Worm (Caenorhabditis elegans) whole organism, L1 larva: ENCODE data around the gene ugt-58.

Experiments used
- C04F5.9 ChIP-seq: sonication (generic microtip); optimal IDR thresholded peaks from 2 replicates; lab custom pipeline; 2016; ENCODE audit warnings: missing genetic modification characterization, missing compliant biosample characterization
- C16A3.4 ChIP-seq: fragments of 150-350 bp; optimal IDR thresholded peaks from 2 replicates; lab custom pipeline; 2014; ENCODE audit warnings: missing biosample characterization, missing genetic modification characterization
- C34B4.2 ChIP-seq: sonication (generic microtip); optimal IDR thresholded peaks from 2 replicates; lab custom pipeline; 2017; ENCODE audit warnings: mild to moderate bottlenecking, missing genetic modification characterization, missing compliant biosample characterization
- F16B12.6 ChIP-seq: fragments of 150-350 bp; optimal IDR thresholded peaks from 2 replicates; lab custom pipeline; 2014; ENCODE audit warnings: missing biosample characterization, missing genetic modification characterization
- Y116A8C.19 ChIP-seq: sonication (generic microtip); optimal IDR thresholded peaks from 2 replicates; lab custom pipeline; 2016; ENCODE audit warnings: missing compliant biosample characterization, missing genetic modification characterization, borderline replicate concordance
- aha-1 ChIP-seq: fragments of 150-350 bp; optimal IDR thresholded peaks from 2 replicates; lab custom pipeline; 2014; ENCODE audit warnings: missing biosample characterization, missing genetic modification characterization
- alr-1 ChIP-seq: fragments of 200-800 bp; sonication (Bioruptor generic); optimal IDR thresholded peaks from 2 replicates; lab custom pipeline; 2018; ENCODE audit warnings: borderline replicate concordance, mild to moderate bottlenecking, missing genetic modification characterization, missing compliant biosample characterization
- blmp-1 ChIP-seq: fragments of 150-350 bp; optimal IDR thresholded peaks from 2 replicates; lab custom pipeline; 2014; ENCODE audit warnings: missing biosample characterization, missing genetic modification characterization
- ceh-8 ChIP-seq: fragments of 200-800 bp; sonication (Bioruptor generic); optimal IDR thresholded peaks from 2 replicates; lab custom pipeline; 2018; ENCODE audit warnings: mild to moderate bottlenecking, missing genetic modification characterization, moderate library complexity, missing compliant biosample characterization
- ceh-88 ChIP-seq: fragments of 200-800 bp; sonication (Bioruptor generic); IDR thresholded peaks from 2 replicates; pipeline ENCODE4 v1.3.6; 2022; ENCODE audit warnings: missing genetic modification characterization, missing compliant biosample characterization
- ceh-90 ChIP-seq: sonication (generic microtip); optimal IDR thresholded peaks from 2 replicates; lab custom pipeline; 2016; ENCODE audit warnings: missing genetic modification characterization, missing compliant biosample characterization
- ces-1 ChIP-seq: fragments of 150-350 bp; optimal IDR thresholded peaks from 2 replicates; lab custom pipeline; 2014; ENCODE audit warnings: missing biosample characterization, missing genetic modification reagents, missing genetic modification characterization
- efl-1 ChIP-seq, 4 experiments: fragments of 150-350 bp; optimal IDR thresholded peaks in 3 of 4; peaks in 1 of 4; 1 replicate in 1 of 4; 2 replicates in 3 of 4; lab custom pipeline; 2014; ENCODE audit warnings: missing biosample characterization in 2 of 4, missing genetic modification characterization in 2 of 4, missing genetic modification reagents in 2 of 4
- efl-3 ChIP-seq: fragments of 200-800 bp; sonication (Bioruptor generic); optimal IDR thresholded peaks from 2 replicates; lab custom pipeline; 2018; ENCODE audit warnings: mild to moderate bottlenecking, missing genetic modification characterization, missing compliant biosample characterization
- egl-13 ChIP-seq: sonication (generic microtip); optimal IDR thresholded peaks from 2 replicates; lab custom pipeline; 2016; ENCODE audit warnings: missing genotype, missing genetic modification reagents, missing genetic modification characterization, missing compliant biosample characterization
- egl-27 ChIP-seq, 2 experiments: fragments of 150-350 bp in 1 of 2; sonication (generic microtip); optimal IDR thresholded peaks; 3 replicates each; lab custom pipeline; 2017 to 2018; ENCODE audit warnings: missing biosample characterization in 2 of 2, missing genetic modification characterization in 2 of 2, missing genetic modification reagents in 2 of 2
- elt-2 ChIP-seq: sonication (generic microtip); optimal IDR thresholded peaks from 2 replicates; lab custom pipeline; 2016; ENCODE audit warnings: missing genetic modification characterization, mild to moderate bottlenecking, inconsistent platforms, missing compliant biosample characterization, missing genetic modification reagents
- ets-5 ChIP-seq: fragments of 200-800 bp; sonication (Bioruptor generic); IDR thresholded peaks from 2 replicates; pipeline ENCODE4 v1.3.6; 2022; ENCODE audit warnings: missing genetic modification characterization, missing compliant biosample characterization
- fkh-4 ChIP-seq: sonication (generic microtip); optimal IDR thresholded peaks from 2 replicates; lab custom pipeline; 2016; ENCODE audit warnings: missing compliant biosample characterization, missing genetic modification characterization, borderline replicate concordance
- grh-1 ChIP-seq: fragments of 200-800 bp; sonication (Bioruptor generic); IDR thresholded peaks from 2 replicates; pipeline ENCODE4 v1.3.6; 2022; ENCODE audit warnings: missing genetic modification reagents, missing genetic modification characterization, missing compliant biosample characterization
- hlh-4 ChIP-seq: sonication (generic microtip); optimal IDR thresholded peaks from 2 replicates; lab custom pipeline; 2016; ENCODE audit warnings: mild to moderate bottlenecking, missing genetic modification characterization, missing compliant biosample characterization
- hpl-2 ChIP-seq: fragments of 150-350 bp; optimal IDR thresholded peaks from 2 replicates; lab custom pipeline; 2014; ENCODE audit warnings: missing biosample characterization, missing genetic modification reagents, missing genetic modification characterization
- irx-1 ChIP-seq: sonication (generic microtip); optimal IDR thresholded peaks from 2 replicates; lab custom pipeline; 2016; ENCODE audit warnings: missing genetic modification characterization, missing compliant biosample characterization
- isw-1 ChIP-seq: fragments of 200-800 bp; sonication (Bioruptor generic); IDR thresholded peaks from 2 replicates; pipeline ENCODE4 v1.3.6; 2022; ENCODE audit warnings: missing genetic modification characterization, missing compliant biosample characterization
- lin-13 ChIP-seq: fragments of 150-350 bp; optimal IDR thresholded peaks from 2 replicates; lab custom pipeline; 2014; ENCODE audit warnings: missing biosample characterization, missing genetic modification reagents, missing genetic modification characterization
- lin-14 ChIP-seq: fragments of 200-800 bp; sonication (Bioruptor generic); optimal IDR thresholded peaks from 2 replicates; lab custom pipeline; 2018; ENCODE audit warnings: mild to moderate bottlenecking, missing genetic modification characterization, moderate library complexity, missing compliant biosample characterization
- lir-3 ChIP-seq: sonication (generic microtip); optimal IDR thresholded peaks from 2 replicates; lab custom pipeline; 2016; ENCODE audit warnings: mild to moderate bottlenecking, missing genetic modification characterization, moderate library complexity, missing compliant biosample characterization; ENCODE audit not compliant: poor library complexity
- lsy-2 ChIP-seq, 2 experiments: fragments of 150-350 bp; optimal IDR thresholded peaks; 2 replicates each; lab custom pipeline; 2014; ENCODE audit warnings: missing biosample characterization in 2 of 2, missing genetic modification characterization in 2 of 2
- mab-9 ChIP-seq: fragments of 200-800 bp; sonication (Bioruptor generic); IDR thresholded peaks from 2 replicates; pipeline ENCODE4 v1.3.6; 2022; ENCODE audit warnings: missing genetic modification reagents, missing genetic modification characterization, missing compliant biosample characterization
- mep-1 ChIP-seq: fragments of 150-350 bp; optimal IDR thresholded peaks from 2 replicates; lab custom pipeline; 2014; ENCODE audit warnings: missing biosample characterization, missing genetic modification characterization
- nhr-11 ChIP-seq: fragments of 150-350 bp; optimal IDR thresholded peaks from 2 replicates; lab custom pipeline; 2014; ENCODE audit warnings: missing biosample characterization, missing genetic modification characterization
- nhr-12 ChIP-seq: sonication (generic microtip); optimal IDR thresholded peaks from 2 replicates; lab custom pipeline; 2017; ENCODE audit warnings: missing biosample characterization, missing genetic modification characterization
- nhr-20 ChIP-seq: sonication (generic microtip); optimal IDR thresholded peaks from 2 replicates; lab custom pipeline; 2016; ENCODE audit warnings: mild to moderate bottlenecking, missing genetic modification characterization, missing compliant biosample characterization
- nhr-28 ChIP-seq: fragments of 150-350 bp; optimal IDR thresholded peaks from 2 replicates; lab custom pipeline; 2014; ENCODE audit warnings: missing biosample characterization, missing genetic modification characterization
- nhr-47 ChIP-seq: sonication (generic microtip); optimal IDR thresholded peaks from 2 replicates; lab custom pipeline; 2016; ENCODE audit warnings: mild to moderate bottlenecking, missing genetic modification characterization, moderate library complexity, missing compliant biosample characterization
- nhr-71 ChIP-seq: sonication (generic microtip); optimal IDR thresholded peaks from 2 replicates; lab custom pipeline; 2016; ENCODE audit warnings: mild to moderate bottlenecking, missing genetic modification characterization, moderate library complexity, missing compliant biosample characterization
- nhr-76 ChIP-seq: sonication (generic microtip); optimal IDR thresholded peaks from 2 replicates; lab custom pipeline; 2017; ENCODE audit warnings: missing biosample characterization, missing genetic modification characterization
- nhr-77 ChIP-seq: fragments of 150-350 bp; optimal IDR thresholded peaks from 2 replicates; lab custom pipeline; 2014; ENCODE audit warnings: missing biosample characterization, missing genetic modification characterization
- nhr-84 ChIP-seq: sonication (generic microtip); optimal IDR thresholded peaks from 2 replicates; lab custom pipeline; 2017; ENCODE audit warnings: missing biosample characterization, missing genetic modification characterization
- pag-3 ChIP-seq: sonication (generic microtip); optimal IDR thresholded peaks from 2 replicates; lab custom pipeline; 2017; ENCODE audit warnings: missing genetic modification characterization, mild to moderate bottlenecking, missing compliant biosample characterization, antibody characterized with exemption, borderline replicate concordance; ENCODE audit not compliant: insufficient read depth
- skn-1 ChIP-seq: fragments of 150-350 bp; optimal IDR thresholded peaks from 2 replicates; lab custom pipeline; 2014; ENCODE audit warnings: missing biosample characterization, missing genetic modification characterization
- snpc-4 ChIP-seq: fragments of 150-350 bp; optimal IDR thresholded peaks from 2 replicates; lab custom pipeline; 2014; ENCODE audit warnings: missing biosample characterization, missing genetic modification characterization
- snu-23 ChIP-seq: sonication (generic microtip); optimal IDR thresholded peaks from 2 replicates; lab custom pipeline; 2016; ENCODE audit warnings: missing genetic modification characterization, missing compliant biosample characterization
- sox-4 ChIP-seq: sonication (generic microtip); optimal IDR thresholded peaks from 2 replicates; lab custom pipeline; 2016; ENCODE audit warnings: missing genetic modification characterization, missing compliant biosample characterization
- sup-37 ChIP-seq: fragments of 200-800 bp; sonication (Bioruptor generic); optimal IDR thresholded peaks from 2 replicates; lab custom pipeline; 2018; ENCODE audit warnings: mild to moderate bottlenecking, missing genetic modification characterization, missing compliant biosample characterization
- unc-130 ChIP-seq: fragments of 150-350 bp; optimal IDR thresholded peaks from 2 replicates; lab custom pipeline; 2017; ENCODE audit warnings: missing biosample characterization, missing genetic modification characterization, inconsistent platforms
- unc-62 ChIP-seq: fragments of 150-350 bp; optimal IDR thresholded peaks from 2 replicates; lab custom pipeline; 2014; ENCODE audit warnings: missing biosample characterization, missing genetic modification reagents, missing genetic modification characterization
- unc-98 ChIP-seq: fragments of 200-800 bp; sonication (Bioruptor generic); IDR thresholded peaks from 2 replicates; pipeline ENCODE4 v1.3.6; 2022; ENCODE audit warnings: missing genetic modification characterization, missing compliant biosample characterization
- vab-15 ChIP-seq: sonication (generic microtip); optimal IDR thresholded peaks from 2 replicates; lab custom pipeline; 2017; ENCODE audit warnings: missing genotype, mild to moderate bottlenecking, missing genetic modification characterization, missing compliant biosample characterization
- xbp-1 ChIP-seq: sonication (generic microtip); optimal IDR thresholded peaks from 2 replicates; lab custom pipeline; 2016; ENCODE audit warnings: missing genetic modification characterization, missing compliant biosample characterization
- zag-1 ChIP-seq: fragments of 150-350 bp; optimal IDR thresholded peaks from 2 replicates; lab custom pipeline; 2014; ENCODE audit warnings: missing biosample characterization, missing genetic modification characterization
- zip-4 ChIP-seq: fragments of 200-800 bp; sonication (Bioruptor generic); optimal IDR thresholded peaks from 2 replicates; lab custom pipeline; 2018; ENCODE audit warnings: mild to moderate bottlenecking, missing genetic modification characterization, moderate library complexity, missing compliant biosample characterization
- ztf-11 ChIP-seq, 2 experiments: sonication (generic microtip); optimal IDR thresholded peaks; 2 replicates each; lab custom pipeline; 2016 to 2017; ENCODE audit warnings: missing genetic modification characterization in 2 of 2, missing biosample characterization in 1 of 2, missing compliant biosample characterization in 1 of 2

The ugt-58 gene

ce11 chrII:9601069-9601468 lies 14.5 kb upstream of the ugt-58 start:
- no peak for TF ChIP-seq aha-1 (tag; lab: Kevin White, UChicago)
- no peak for TF ChIP-seq unc-62 (GFP tag; lab: Kevin White, UChicago)
- TF ChIP-seq efl-1 (optimal IDR thresholded peaks at IDR 0.05; lab: Kevin White, UChicago), result peak; percentile 25 to 52
- TF ChIP-seq efl-1 (GFP tag; optimal IDR thresholded peaks at IDR 0.05 in 1 of 2; lab: Kevin White, UChicago), result no peak
- TF ChIP-seq ztf-11 (tag; optimal IDR thresholded peaks at IDR 0.05; lab: Kevin White, UChicago), result no peak
- no peak for TF ChIP-seq pag-3 (tag; lab: Kevin White, UChicago)
- no peak for TF ChIP-seq nhr-77 (tag; lab: Kevin White, UChicago)
- TF ChIP-seq nhr-71 (tag; lab: Kevin White, UChicago), result peak; percentile 93
- TF ChIP-seq alr-1, result no peak
- TF ChIP-seq egl-27 (tag; optimal IDR thresholded peaks at IDR 0.05; lab: Kevin White, UChicago), result no peak
- peak; percentile 97 for TF ChIP-seq blmp-1 (tag; lab: Kevin White, UChicago)
- peak; percentile 88 for TF ChIP-seq nhr-11 (tag; lab: Kevin White, UChicago)
- TF ChIP-seq Y116A8C.19 (tag; lab: Kevin White, UChicago), result no peak
- TF ChIP-seq nhr-76 (tag; lab: Kevin White, UChicago), result no peak
- no peak for TF ChIP-seq egl-13 (tag; lab: Kevin White, UChicago)
- TF ChIP-seq xbp-1 (tag; lab: Kevin White, UChicago), result peak; percentile 61
- no peak for TF ChIP-seq nhr-12 (tag; lab: Kevin White, UChicago)
- TF ChIP-seq ets-5, result no peak
- no peak for TF ChIP-seq efl-3 (GFP tag; lab: Kevin White, UChicago)
- TF ChIP-seq lin-13 (GFP tag; lab: Kevin White, UChicago), result peak; percentile 65
- peak; percentile 63 for TF ChIP-seq lir-3
- TF ChIP-seq elt-2, result no peak
- no peak for TF ChIP-seq unc-98 (GFP tag; lab: Robert Waterston, UW)
- peak; percentile 96 for TF ChIP-seq nhr-20 (tag; lab: Kevin White, UChicago)
- TF ChIP-seq ceh-8 (GFP tag; lab: Kevin White, UChicago), result no peak
- TF ChIP-seq nhr-47 (tag; lab: Kevin White, UChicago), result peak; percentile 74
- peak; percentile 55 for TF ChIP-seq grh-1 (GFP tag; lab: Robert Waterston, UW)
- no peak for TF ChIP-seq sox-4 (tag; lab: Kevin White, UChicago)
- TF ChIP-seq lsy-2 (tag; optimal IDR thresholded peaks at IDR 0.05; lab: Kevin White, UChicago), result peak; percentile 68 to 74
- no peak for TF ChIP-seq F16B12.6 (tag; lab: Kevin White, UChicago)
- no peak for TF ChIP-seq skn-1 (tag; lab: Kevin White, UChicago)
- TF ChIP-seq nhr-28 (tag; lab: Kevin White, UChicago), result no peak
- TF ChIP-seq snu-23 (GFP tag; lab: Kevin White, UChicago), result peak; percentile 88
- no peak for TF ChIP-seq nhr-84 (tag; lab: Kevin White, UChicago)
- no peak for TF ChIP-seq ces-1 (GFP tag; lab: Kevin White, UChicago)
- 0 out of 2 replicates have a peak, but pooled peaks have one; percentile 20 for TF ChIP-seq ceh-88
- TF ChIP-seq fkh-4 (tag; lab: Kevin White, UChicago), result no peak
- TF ChIP-seq C34B4.2, result no peak
- TF ChIP-seq mep-1 (tag; lab: Kevin White, UChicago), result peak; percentile 83
- TF ChIP-seq hpl-2 (GFP tag; lab: Kevin White, UChicago), result peak; percentile 7
- peak; percentile 94 for TF ChIP-seq unc-130 (tag; lab: Kevin White, UChicago)
- 0 out of 2 replicates have a peak, but pooled peaks have one; percentile 21 for TF ChIP-seq mab-9
- no peak for TF ChIP-seq zag-1 (tag; lab: Kevin White, UChicago)
- peak; percentile 37 for TF ChIP-seq sup-37 (GFP tag; lab: Kevin White, UChicago)
- TF ChIP-seq lin-14, result peak; percentile 96
- TF ChIP-seq irx-1 (tag; lab: Kevin White, UChicago), result peak; percentile 66
- TF ChIP-seq C04F5.9 (tag; lab: Kevin White, UChicago), result no peak
- peak; percentile 61 for TF ChIP-seq C16A3.4 (tag; lab: Kevin White, UChicago)
- no peak for TF ChIP-seq snpc-4
- TF ChIP-seq ceh-90 (tag; lab: Kevin White, UChicago), result no peak
- peak; percentile 7 for TF ChIP-seq zip-4 (GFP tag; lab: Kevin White, UChicago)
- TF ChIP-seq vab-15 (tag; lab: Kevin White, UChicago), result no peak
- no peak for TF ChIP-seq isw-1
- TF ChIP-seq hlh-4 (tag; lab: Kevin White, UChicago), result no peak
